Worm (Caenorhabditis elegans) whole organism, L2 larva: ENCODE data around the gene hda-6.

Experiments
- aly-2 ChIP-seq: fragments of 150-350 bp; optimal IDR thresholded peaks from 2 replicates; lab custom pipeline; 2014; ENCODE audit warnings: missing biosample characterization, missing genetic modification characterization
- ama-1 ChIP-seq: fragments of 150-350 bp; optimal IDR thresholded peaks from 2 replicates; lab custom pipeline; 2018; ENCODE audit warnings: inconsistent platforms
- blmp-1 ChIP-seq: sonication (generic microtip); optimal IDR thresholded peaks from 2 replicates; lab custom pipeline; 2017; ENCODE audit warnings: missing genetic modification characterization, mild to moderate bottlenecking, missing compliant biosample characterization, antibody characterized with exemption, moderate library complexity; ENCODE audit not compliant: insufficient read depth
- ceh-16 ChIP-seq: fragments of 150-350 bp; optimal IDR thresholded peaks from 2 replicates; lab custom pipeline; 2014; ENCODE audit warnings: missing biosample characterization, missing genetic modification characterization
- mab-5 ChIP-seq: fragments of 150-350 bp; optimal IDR thresholded peaks from 2 replicates; lab custom pipeline; 2014; ENCODE audit warnings: missing biosample characterization, missing genetic modification characterization
- mbf-1 ChIP-seq: sonication (generic microtip); optimal IDR thresholded peaks from 2 replicates; lab custom pipeline; 2017; ENCODE audit warnings: missing biosample characterization, missing genetic modification characterization
- mdl-1 ChIP-seq, 2 experiments: fragments of 150-350 bp in 1 of 2; sonication (generic microtip) in 1 of 2; optimal IDR thresholded peaks; 2 replicates each; lab custom pipeline; 2017; ENCODE audit warnings: missing biosample characterization in 2 of 2, missing genetic modification characterization in 2 of 2
- nhr-12 ChIP-seq: fragments of 150-350 bp; optimal IDR thresholded peaks from 2 replicates; lab custom pipeline; 2014; ENCODE audit warnings: missing biosample characterization, missing genetic modification characterization
- nhr-237 ChIP-seq: fragments of 150-350 bp; optimal IDR thresholded peaks from 2 replicates; lab custom pipeline; 2014; ENCODE audit warnings: missing biosample characterization, missing genetic modification characterization
- nhr-77 ChIP-seq: fragments of 150-350 bp; optimal IDR thresholded peaks from 2 replicates; lab custom pipeline; 2014; ENCODE audit warnings: missing biosample characterization, missing genetic modification characterization
- peb-1 ChIP-seq: fragments of 150-350 bp; optimal IDR thresholded peaks from 2 replicates; lab custom pipeline; 2014; ENCODE audit warnings: missing biosample characterization, missing genetic modification characterization
- skn-1 ChIP-seq: sonication (generic microtip); optimal IDR thresholded peaks from 2 replicates; lab custom pipeline; 2017; ENCODE audit warnings: missing biosample characterization, missing genetic modification characterization
- unc-39 ChIP-seq: fragments of 150-350 bp; optimal IDR thresholded peaks from 2 replicates; lab custom pipeline; 2014; ENCODE audit warnings: missing biosample characterization, missing genetic modification characterization
- ztf-11 ChIP-seq: sonication (generic microtip); optimal IDR thresholded peaks from 2 replicates; lab custom pipeline; 2017; ENCODE audit warnings: missing biosample characterization, missing genetic modification characterization

DNA sequence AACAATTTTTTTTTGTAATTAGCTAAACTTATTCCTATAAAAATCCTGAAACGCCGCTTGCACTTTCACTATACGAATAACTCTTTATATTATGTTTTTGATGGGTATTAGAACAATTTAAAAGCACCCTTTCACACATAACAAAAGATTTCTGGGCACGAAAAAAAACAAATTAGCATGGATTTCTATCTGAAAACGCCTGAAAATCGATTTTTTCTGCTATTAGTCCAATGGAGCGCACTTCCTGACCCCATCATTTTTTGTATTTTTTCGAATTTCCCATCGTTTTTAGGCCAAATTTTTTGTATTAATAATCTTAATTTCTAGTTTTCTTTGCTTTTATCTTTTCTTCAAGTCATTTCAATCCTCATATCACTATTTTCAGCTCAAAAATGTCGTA lies 5.3 kb upstream of the hda-6 start, which contains the start of gene F41H10.3:
- TF ChIP-seq unc-39 (tag; lab: Kevin White, UChicago) (no peak), nhr-12 (tag; lab: Kevin White, UChicago) (no peak), ama-1 (lab: Kevin White, UChicago) (no peak), ztf-11 (tag; lab: Kevin White, UChicago) (no peak), mab-5 (tag; lab: Kevin White, UChicago) (no peak), nhr-77 (tag; lab: Kevin White, UChicago) (no peak), mdl-1 (tag; optimal IDR thresholded peaks at IDR 0.05; lab: Kevin White, UChicago) (no peak), peb-1 (tag; lab: Kevin White, UChicago) (no peak), aly-2 (tag; lab: Kevin White, UChicago) (no peak), blmp-1 (tag; lab: Kevin White, UChicago) (no peak), nhr-237 (no peak), ceh-16 (tag; lab: Kevin White, UChicago) (no peak), skn-1 (no peak), mbf-1 (tag; lab: Kevin White, UChicago) (no peak)
